Worm (Caenorhabditis elegans): ENCODE results near the gene F01F1.15.

F01F1.15 gene

ce11 chrIII:5869429-5869828 is at the start of gene F01F1.15:
Gene F01F1.15 (minus strand): TSS chrIII:5869529.
- TF ChIP-seq pqm-1 (tag; optimal IDR thresholded peaks at IDR 0.05) (no peak), nhr-42 (GFP tag; IDR thresholded peaks at IDR 0.05) (no peak), aha-1 (tag) (no peak), mes-2 (tag; optimal IDR thresholded peaks at IDR 0.05; ENCODE audit: poor library complexity, severe bottlenecking) (no peak), ZK337.2 (GFP tag; IDR thresholded peaks at IDR 0.05) (no peak), ama-1 (optimal IDR thresholded peaks at IDR 0.05) (no peak)

ce11 chrIII:5917365-5917958 is 48.1 kb upstream of the F01F1.15 start:
- TF ChIP-seq spr-1 (tag; optimal IDR thresholded peaks at IDR 0.05): no peak
- TF ChIP-seq F49E8.2 (tag; optimal IDR thresholded peaks at IDR 0.05; ENCODE audit: borderline replicate concordance): no peak
- no peak for TF ChIP-seq mxl-2 (GFP tag; conservative IDR thresholded peaks at IDR 0.05)
- TF ChIP-seq hmg-1.1 (GFP tag; IDR thresholded peaks at IDR 0.05): no peak
- peak; percentile 33; the same call in 1 of the 2 replicates for TF ChIP-seq ceh-20 (GFP tag; IDR thresholded peaks at IDR 0.05)
- TF ChIP-seq unc-39 (tag; optimal IDR thresholded peaks at IDR 0.05): no peak
- peak; percentile 86 for TF ChIP-seq mep-1 (tag; optimal IDR thresholded peaks at IDR 0.05)
- peak; percentile 58 for TF ChIP-seq hlh-11 (tag; optimal IDR thresholded peaks at IDR 0.05)
- TF ChIP-seq nhr-11 (tag; optimal IDR thresholded peaks at IDR 0.05): no peak
- TF ChIP-seq lin-15B (tag; optimal IDR thresholded peaks at IDR 0.05): no peak
- no peak for TF ChIP-seq zag-1 (tag; optimal IDR thresholded peaks at IDR 0.05)
- peak; percentile 88 for TF ChIP-seq pqm-1 (tag; optimal IDR thresholded peaks at IDR 0.05)
- TF ChIP-seq Y105C5A.15 (GFP tag; IDR thresholded peaks at IDR 0.05): no peak
- TF ChIP-seq egl-27 (tag; optimal IDR thresholded peaks at IDR 0.05): no peak
- TF ChIP-seq dpl-1 (GFP tag; optimal IDR thresholded peaks at IDR 0.05): no peak
- TF ChIP-seq pha-4 (GFP tag; IDR thresholded peaks at IDR 0.05): no peak
- TF ChIP-seq pha-4 (tag; optimal IDR thresholded peaks at IDR 0.05): no peak
- no peak for TF ChIP-seq ceh-62 (tag; optimal IDR thresholded peaks at IDR 0.05)
- no peak for TF ChIP-seq snpc-4 (tag; optimal IDR thresholded peaks at IDR 0.05)
- TF ChIP-seq dmd-9 (GFP tag; IDR thresholded peaks at IDR 0.05): no peak
- no peak for TF ChIP-seq daf-8 (GFP tag; IDR thresholded peaks at IDR 0.05)
- TF ChIP-seq nhr-102 (tag; optimal IDR thresholded peaks at IDR 0.05): peak; percentile 62
- no peak for TF ChIP-seq daf-12 (tag; optimal IDR thresholded peaks at IDR 0.05)
- peak; percentile 72 for TF ChIP-seq hlh-30 (tag; optimal IDR thresholded peaks at IDR 0.05; ENCODE audit: insufficient read depth)
- no peak for TF ChIP-seq ceh-82 (tag; optimal IDR thresholded peaks at IDR 0.05)
- TF ChIP-seq nhr-48 (tag; optimal IDR thresholded peaks at IDR 0.05): no peak
- no peak for TF ChIP-seq vab-7 (GFP tag; IDR thresholded peaks at IDR 0.05)
- peak; percentile 13; the same call in 1 of the 2 replicates for TF ChIP-seq dmd-6 (GFP tag; IDR thresholded peaks at IDR 0.05)
- no peak for TF ChIP-seq aly-2 (tag; optimal IDR thresholded peaks at IDR 0.05)
- no peak for TF ChIP-seq fos-1 (tag; optimal IDR thresholded peaks at IDR 0.05)
- TF ChIP-seq T20F7.1 (GFP tag; optimal IDR thresholded peaks at IDR 0.05): peak; percentile 38
- no peak for TF ChIP-seq F26F4.8 (GFP tag; conservative IDR thresholded peaks at IDR 0.05)
- no peak for TF ChIP-seq ces-1 (GFP tag; optimal IDR thresholded peaks at IDR 0.05)
- TF ChIP-seq dmd-8 (GFP tag; IDR thresholded peaks at IDR 0.05): no peak
- TF ChIP-seq set-16 (GFP tag; IDR thresholded peaks at IDR 0.05): no peak
- TF ChIP-seq madf-9 (GFP tag; conservative IDR thresholded peaks at IDR 0.05): no peak
- no peak for TF ChIP-seq Y5F2A.4 (GFP tag; optimal IDR thresholded peaks at IDR 0.05)
- no peak for TF ChIP-seq Y75B8A.6 (GFP tag; IDR thresholded peaks at IDR 0.05)
- peak; percentile 24 for TF ChIP-seq duxl-1 (tag; optimal IDR thresholded peaks at IDR 0.05; ENCODE audit: poor library complexity)
- no peak for TF ChIP-seq ceh-32 (tag; optimal IDR thresholded peaks at IDR 0.05; ENCODE audit: poor library complexity)
- no peak for TF ChIP-seq ceh-28 (tag; optimal IDR thresholded peaks at IDR 0.05)
- no peak for TF ChIP-seq lin-29 (GFP tag; IDR thresholded peaks at IDR 0.05)
- peak; percentile 97 for TF ChIP-seq dve-1 (tag; optimal IDR thresholded peaks at IDR 0.05; ENCODE audit: insufficient read depth)
- no peak for TF ChIP-seq lir-3 (tag; optimal IDR thresholded peaks at IDR 0.05)
- no peak for TF ChIP-seq fkh-10 (GFP tag; optimal IDR thresholded peaks at IDR 0.05)

Measured in whole organism, L4 larva.